Fruit fly (Drosophila melanogaster) whole organism, adult: ENCODE measurements around the gene NimC3.

ENCODE experiments used
- CG11617 ChIP-seq: fragments of 200-800 bp; sonication (Bioruptor generic); optimal IDR thresholded peaks from 2 replicates; lab custom pipeline; 2017; ENCODE audit warnings: mild to moderate bottlenecking, missing biosample characterization, missing genetic modification reagents, missing genetic modification characterization
- CG12768 ChIP-seq: fragments of 200-800 bp; sonication (Bioruptor generic); optimal IDR thresholded peaks from 2 replicates; lab custom pipeline; 2017; ENCODE audit warnings: missing biosample characterization, missing genetic modification characterization, mild to moderate bottlenecking, moderate library complexity, missing genetic modification reagents
- CG14711 ChIP-seq: fragments of 200-800 bp; sonication (Bioruptor generic); optimal IDR thresholded peaks from 2 replicates; lab custom pipeline; 2018; ENCODE audit warnings: missing biosample characterization, mild to moderate bottlenecking, missing genetic modification characterization, moderate library complexity
- CG1620 ChIP-seq: fragments of 200-800 bp; sonication (Bioruptor generic); optimal IDR thresholded peaks from 2 replicates; lab custom pipeline; 2016; ENCODE audit warnings: missing biosample characterization, missing genetic modification characterization
- CG33017 ChIP-seq: fragments of 200-800 bp; sonication (Bioruptor generic); optimal IDR thresholded peaks from 2 replicates; lab custom pipeline; 2018; ENCODE audit warnings: missing biosample characterization, mild to moderate bottlenecking, missing genetic modification characterization, moderate library complexity
- CG5204 ChIP-seq: fragments of 200-800 bp; sonication (Bioruptor generic); optimal IDR thresholded peaks from 2 replicates; lab custom pipeline; 2016; ENCODE audit warnings: missing biosample characterization, missing genetic modification characterization
- CG7045 ChIP-seq: fragments of 200-800 bp; sonication (Bioruptor generic); optimal IDR thresholded peaks from 2 replicates; lab custom pipeline; 2017; ENCODE audit warnings: missing biosample characterization, mild to moderate bottlenecking, missing genetic modification characterization
- CG7101 ChIP-seq: fragments of 200-800 bp; sonication (Bioruptor generic); optimal IDR thresholded peaks from 2 replicates; lab custom pipeline; 2018; ENCODE audit warnings: missing biosample characterization, mild to moderate bottlenecking, missing genetic modification characterization, moderate library complexity
- Clk ChIP-seq: fragments of 200-800 bp; sonication (Bioruptor generic); optimal IDR thresholded peaks from 2 replicates; lab custom pipeline; 2017; ENCODE audit warnings: missing biosample characterization, missing genetic modification characterization
- Crg-1 ChIP-seq: fragments of 200-800 bp; sonication (Bioruptor generic); optimal IDR thresholded peaks from 2 replicates; lab custom pipeline; 2016; ENCODE audit warnings: missing biosample characterization, missing genetic modification characterization
- Hr96 ChIP-seq: fragments of 200-800 bp; sonication (Bioruptor generic); optimal IDR thresholded peaks from 2 replicates; lab custom pipeline; 2016; ENCODE audit warnings: missing biosample characterization, missing genetic modification characterization
- Mnt ChIP-seq: fragments of 200-800 bp; sonication (Bioruptor generic); optimal IDR thresholded peaks from 2 replicates; lab custom pipeline; 2016; ENCODE audit warnings: missing biosample characterization, mild to moderate bottlenecking, missing genetic modification characterization
- bab1 ChIP-seq: fragments of 200-800 bp; sonication (Bioruptor generic); optimal IDR thresholded peaks from 3 replicates; lab custom pipeline; 2019; ENCODE audit warnings: missing biosample characterization, mild to moderate bottlenecking, missing genetic modification characterization, moderate library complexity
- cic ChIP-seq: fragments of 200-800 bp; sonication (Bioruptor generic); optimal IDR thresholded peaks from 2 replicates; lab custom pipeline; 2017; ENCODE audit warnings: missing biosample characterization, mild to moderate bottlenecking, missing genetic modification characterization, moderate library complexity
- cnc ChIP-seq, 2 experiments: fragments of >200 bp; optimal IDR thresholded peaks; 2 replicates each; lab custom pipeline; 2017
- kay ChIP-seq: fragments of 200-800 bp; sonication (Bioruptor generic); peaks from one replicate; lab custom pipeline; 2016; ENCODE audit warnings: missing biosample characterization, missing genetic modification characterization, borderline replicate concordance
- ovo ChIP-seq: fragments of 200-800 bp; sonication (Bioruptor generic); optimal IDR thresholded peaks from 2 replicates; lab custom pipeline; 2016; ENCODE audit warnings: missing biosample characterization, missing genetic modification characterization
- tj ChIP-seq: fragments of 200-800 bp; sonication (Bioruptor generic); optimal IDR thresholded peaks from 3 replicates; lab custom pipeline; 2017; ENCODE audit warnings: missing biosample characterization, mild to moderate bottlenecking, missing genetic modification characterization, moderate library complexity

NimC3 gene

dm6 chr2L:13976669-13977068 lies 43.3 kb downstream of the NimC3 start, which contains the start of gene NimC1:
Gene NimC1 (minus strand): TSS chr2L:13976769.
- no peak for TF ChIP-seq CG12768 (GFP tag; lab: Kevin White, UChicago)
- TF ChIP-seq cic, result no peak
- no peak for TF ChIP-seq CG14711
- TF ChIP-seq CG5204 (GFP tag; lab: Kevin White, UChicago), result no peak
- TF ChIP-seq Hr96 (GFP tag; lab: Kevin White, UChicago), result no peak
- no peak for TF ChIP-seq CG11617
- no peak for TF ChIP-seq bab1 (GFP tag; lab: Kevin White, UChicago)
- no peak for TF ChIP-seq ovo (GFP tag; lab: Kevin White, UChicago)

dm6 chr2L:13972847-13973246 lies 47.2 kb downstream of the NimC3 start, which contains the start of gene He:
Gene He (minus strand): TSS chr2L:13972947.
- TF ChIP-seq bab1 (GFP tag; lab: Kevin White, UChicago) (no peak), CG33017 (tag; lab: Kevin White, UChicago) (no peak), CG1620 (GFP tag; lab: Kevin White, UChicago) (no peak), CG7101 (no peak), Mnt (no peak), Hr96 (GFP tag; lab: Kevin White, UChicago) (no peak), kay (GFP tag; lab: Kevin White, UChicago) (no peak), CG5204 (GFP tag; lab: Kevin White, UChicago) (no peak), CG7045 (GFP tag; lab: Kevin White, UChicago) (no peak), tj (GFP tag; lab: Kevin White, UChicago) (no peak), Crg-1 (GFP tag; lab: Kevin White, UChicago) (no peak), cnc (optimal IDR thresholded peaks at IDR 0.05; lab: Kevin White, UChicago) (no peak), ovo (GFP tag; lab: Kevin White, UChicago) (no peak), Clk (GFP tag; lab: Kevin White, UChicago) (no peak), cic (no peak)

dm6 chr2L:13969876-13970275 lies 50.1 kb downstream of the NimC3 start, which contains the start of the genes NimB4 and NimB5:
Gene NimB4 (minus strand): TSS chr2L:13969976.
Gene NimB5 (plus strand): TSS chr2L:13970177.
- TF ChIP-seq Crg-1 (GFP tag; lab: Kevin White, UChicago) (no peak), CG12768 (GFP tag; lab: Kevin White, UChicago) (no peak), CG7101 (no peak), kay (GFP tag; lab: Kevin White, UChicago) (no peak), CG1620 (GFP tag; lab: Kevin White, UChicago) (no peak)
